Fruit fly (Drosophila melanogaster) whole organism, embryonic: ENCODE results near the gene Ostgamma.
A peak's percentile ranks its signal among the peaks of the same experiment; 100 is the strongest.

Experiments used
- Bgb ChIP-seq: fragments of 200-800 bp; sonication (Bioruptor generic); IDR thresholded peaks from 2 replicates; pipeline ENCODE4 v1.3.6; 2022; ENCODE audit warnings: missing biosample characterization, missing genetic modification characterization; ENCODE audit not compliant: partially characterized antibody
- CG10209 ChIP-seq: fragments of 200-800 bp; sonication (Bioruptor generic); optimal IDR thresholded peaks from 3 replicates; lab custom pipeline; 2017; ENCODE audit warnings: missing biosample characterization, mild to moderate bottlenecking, missing genetic modification characterization, missing genetic modification reagents
- CG10321 ChIP-seq: fragments of 200-800 bp; sonication (Bioruptor generic); IDR thresholded peaks from 2 replicates; pipeline ENCODE4 v1.3.6; 2022; ENCODE audit warnings: missing biosample characterization, missing genetic modification characterization
- CG10543 ChIP-seq: fragments of 200-800 bp; sonication (Bioruptor generic); optimal IDR thresholded peaks from 3 replicates; lab custom pipeline; 2017; ENCODE audit warnings: missing biosample characterization, mild to moderate bottlenecking, missing genetic modification characterization, moderate library complexity
- CG12071 ChIP-seq: fragments of 200-800 bp; sonication (Bioruptor generic); optimal IDR thresholded peaks from 3 replicates; lab custom pipeline; 2018; ENCODE audit warnings: missing biosample characterization, mild to moderate bottlenecking, missing genetic modification characterization
- CG12769 ChIP-seq: fragments of 200-800 bp; sonication (Bioruptor generic); optimal IDR thresholded peaks from 2 replicates; lab custom pipeline; 2019; ENCODE audit warnings: missing biosample characterization, mild to moderate bottlenecking, missing genetic modification characterization, moderate library complexity
- CG13424 ChIP-seq: fragments of 200-800 bp; sonication (Bioruptor generic); optimal IDR thresholded peaks from 2 replicates; lab custom pipeline; 2019; ENCODE audit warnings: missing biosample characterization, mild to moderate bottlenecking, missing genetic modification characterization, moderate library complexity
- CG17186 ChIP-seq: fragments of 200-800 bp; sonication (Bioruptor generic); optimal IDR thresholded peaks from 3 replicates; lab custom pipeline; 2017; ENCODE audit warnings: missing biosample characterization, missing genetic modification reagents, missing genetic modification characterization
- CG18262 ChIP-seq: fragments of 200-800 bp; optimal IDR thresholded peaks from 3 replicates; lab custom pipeline; 2019; ENCODE audit warnings: missing biosample characterization, mild to moderate bottlenecking, missing genetic modification characterization, moderate library complexity
- CG18599 ChIP-seq: fragments of 200-800 bp; sonication (Bioruptor generic); optimal IDR thresholded peaks from 3 replicates; lab custom pipeline; 2017; ENCODE audit warnings: missing biosample characterization, missing genetic modification characterization, mild to moderate bottlenecking, moderate library complexity, missing genetic modification reagents
- CG2116 ChIP-seq: fragments of 200-800 bp; sonication (Bioruptor generic); optimal IDR thresholded peaks from 3 replicates; lab custom pipeline; 2018; ENCODE audit warnings: missing biosample characterization, mild to moderate bottlenecking, missing genetic modification characterization
- CG32767 ChIP-seq: fragments of 200-800 bp; sonication (Bioruptor generic); IDR thresholded peaks from 2 replicates; pipeline ENCODE4 v1.3.6; 2022; ENCODE audit warnings: missing biosample characterization, missing genetic modification characterization
- CG3281 ChIP-seq: fragments of 200-800 bp; sonication (Bioruptor generic); optimal IDR thresholded peaks from 3 replicates; lab custom pipeline; 2017; ENCODE audit warnings: missing biosample characterization, mild to moderate bottlenecking, missing genetic modification characterization
- CG3726 ChIP-seq: fragments of 200-800 bp; sonication (Bioruptor generic); IDR thresholded peaks from 3 replicates; pipeline ENCODE4, ENCODE4 v1.3.6; 2022; ENCODE audit warnings: missing biosample characterization, missing genetic modification characterization
- CG4360 ChIP-seq: fragments of 200-800 bp; sonication (Bioruptor generic); IDR thresholded peaks from 2 replicates; pipeline ENCODE4 v1.3.6; 2022; ENCODE audit warnings: missing biosample characterization, missing genetic modification characterization
- CG4404 ChIP-seq: fragments of 200-800 bp; sonication (Bioruptor generic); IDR thresholded peaks from 2 replicates; pipeline ENCODE4 v1.3.6; 2022; ENCODE audit warnings: missing biosample characterization, missing genetic modification characterization
- CG6765 ChIP-seq: fragments of 200-800 bp; sonication (Bioruptor generic); optimal IDR thresholded peaks from 3 replicates; lab custom pipeline; 2017; ENCODE audit warnings: missing biosample characterization, mild to moderate bottlenecking, missing genetic modification characterization
- CG7372 ChIP-seq: fragments of 200-800 bp; sonication (Bioruptor generic); IDR thresholded peaks from 2 replicates; pipeline ENCODE4 v1.3.6; 2022; ENCODE audit warnings: missing biosample characterization, missing genetic modification characterization
- CG8924 ChIP-seq: fragments of 200-800 bp; optimal IDR thresholded peaks from 3 replicates; lab custom pipeline; 2019; ENCODE audit warnings: missing biosample characterization, mild to moderate bottlenecking, missing genetic modification characterization, moderate library complexity
- CG9437 ChIP-seq: fragments of 200-800 bp; sonication (Bioruptor generic); optimal IDR thresholded peaks from 2 replicates; lab custom pipeline; 2018; ENCODE audit warnings: missing biosample characterization, mild to moderate bottlenecking, missing genetic modification characterization
- CG9727 ChIP-seq: fragments of 200-800 bp; sonication (Bioruptor generic); optimal IDR thresholded peaks from 3 replicates; lab custom pipeline; 2017; ENCODE audit warnings: missing biosample characterization, mild to moderate bottlenecking, missing genetic modification characterization
- D19B ChIP-seq: fragments of 200-800 bp; sonication (Bioruptor generic); optimal IDR thresholded peaks from 2 replicates; lab custom pipeline; 2017; ENCODE audit warnings: missing biosample characterization, mild to moderate bottlenecking, missing genetic modification characterization
- Gsc ChIP-seq: fragments of 200-800 bp; sonication (Bioruptor generic); IDR thresholded peaks from 2 replicates; pipeline ENCODE4 v1.3.6; 2022; ENCODE audit warnings: missing biosample characterization, missing genetic modification characterization
- H2.0 ChIP-seq: fragments of 200-800 bp; sonication (Bioruptor generic); IDR thresholded peaks from 2 replicates; pipeline ENCODE4 v1.3.6; 2022; ENCODE audit warnings: missing biosample characterization, missing genetic modification characterization
- Meics ChIP-seq: fragments of 200-800 bp; sonication (Bioruptor generic); optimal IDR thresholded peaks from 2 replicates; lab custom pipeline; 2017; ENCODE audit warnings: missing biosample characterization, mild to moderate bottlenecking, missing genetic modification characterization
- NC2β ChIP-seq: fragments of 200-800 bp; sonication (Bioruptor generic); optimal IDR thresholded peaks from 2 replicates; lab custom pipeline; 2016; ENCODE audit warnings: missing biosample characterization, missing genetic modification characterization
- NfI ChIP-seq: fragments of 200-800 bp; sonication (Bioruptor generic); optimal IDR thresholded peaks from 3 replicates; lab custom pipeline; 2018; ENCODE audit warnings: missing biosample characterization, mild to moderate bottlenecking, missing genetic modification characterization, moderate library complexity
- Opbp ChIP-seq: fragments of 200-800 bp; sonication (Bioruptor generic); IDR thresholded peaks from 3 replicates; pipeline ENCODE4 v1.3.6; 2022; ENCODE audit warnings: missing biosample characterization, missing genetic modification characterization; ENCODE audit not compliant: partially characterized antibody
- Pdp1 ChIP-seq, 2 experiments: fragments of 200-800 bp; sonication (Bioruptor generic); optimal IDR thresholded peaks; 3 replicates each; lab custom pipeline; 2016; ENCODE audit warnings: missing biosample characterization in 2 of 2, missing genetic modification characterization in 2 of 2, mild to moderate bottlenecking in 1 of 2, moderate library complexity in 1 of 2
- YL-1 ChIP-seq: fragments of 200-800 bp; sonication (Bioruptor generic); optimal IDR thresholded peaks from 3 replicates; lab custom pipeline; 2017; ENCODE audit warnings: missing biosample characterization, mild to moderate bottlenecking, missing genetic modification characterization
- ato ChIP-seq: fragments of 200-800 bp; sonication (Bioruptor generic); IDR thresholded peaks from 2 replicates; pipeline ENCODE4 v1.3.6; 2022; ENCODE audit warnings: missing biosample characterization, missing genetic modification characterization; ENCODE audit not compliant: partially characterized antibody
- crp ChIP-seq, 2 experiments: fragments of 200-800 bp; sonication (Bioruptor generic); optimal IDR thresholded peaks; 2 replicates in 1 of 2; 3 replicates in 1 of 2; lab custom pipeline; 2017; ENCODE audit warnings: missing biosample characterization in 2 of 2, missing genetic modification characterization in 2 of 2, mild to moderate bottlenecking in 1 of 2, moderate library complexity in 1 of 2
- cwo ChIP-seq: fragments of 200-800 bp; sonication (Bioruptor generic); optimal IDR thresholded peaks from 3 replicates; lab custom pipeline; 2017; ENCODE audit warnings: missing biosample characterization, missing genetic modification characterization, mild to moderate bottlenecking, moderate library complexity, missing genetic modification reagents
- dysf ChIP-seq: fragments of 200-800 bp; sonication (Bioruptor generic); IDR thresholded peaks from 3 replicates; pipeline ENCODE4 v1.3.6; 2022; ENCODE audit warnings: missing biosample characterization, missing genetic modification characterization
- gce ChIP-seq: fragments of 200-800 bp; sonication (Bioruptor generic); IDR thresholded peaks from 3 replicates; pipeline ENCODE4 v1.3.6; 2022; ENCODE audit warnings: missing biosample characterization, missing genetic modification characterization
- gcm ChIP-seq: fragments of 200-800 bp; sonication (Bioruptor generic); optimal IDR thresholded peaks from 2 replicates; lab custom pipeline; 2019; ENCODE audit warnings: missing biosample characterization, mild to moderate bottlenecking, missing genetic modification characterization, moderate library complexity
- gfzf ChIP-seq: fragments of 200-800 bp; sonication (Bioruptor generic); optimal IDR thresholded peaks from 2 replicates; lab custom pipeline; 2016; ENCODE audit warnings: missing biosample characterization, mild to moderate bottlenecking, missing genetic modification characterization, moderate library complexity
- grau ChIP-seq: fragments of 200-800 bp; optimal IDR thresholded peaks from 3 replicates; lab custom pipeline; 2019; ENCODE audit warnings: missing biosample characterization, mild to moderate bottlenecking, missing genetic modification characterization, moderate library complexity
- inv ChIP-seq: fragments of 200-800 bp; sonication (Bioruptor generic); IDR thresholded peaks from 2 replicates; pipeline ENCODE4 v1.3.6; 2022; ENCODE audit warnings: missing biosample characterization, missing genetic modification characterization; ENCODE audit not compliant: partially characterized antibody
- ken ChIP-seq: fragments of 200-800 bp; sonication (Bioruptor generic); IDR thresholded peaks from 3 replicates; pipeline ENCODE4 v1.3.6; 2022; ENCODE audit warnings: missing biosample characterization, missing genetic modification characterization
- kni ChIP-seq: fragments of 200-800 bp; sonication (Bioruptor generic); optimal IDR thresholded peaks from 3 replicates; lab custom pipeline; 2017; ENCODE audit warnings: mild to moderate bottlenecking, missing biosample characterization, missing genetic modification reagents, missing genetic modification characterization
- lbe ChIP-seq: fragments of 200-800 bp; sonication (Bioruptor generic); optimal IDR thresholded peaks from 2 replicates; lab custom pipeline; 2016; ENCODE audit warnings: missing biosample characterization, mild to moderate bottlenecking, missing genetic modification characterization
- mam ChIP-seq: fragments of 200-800 bp; sonication (Bioruptor generic); optimal IDR thresholded peaks from 3 replicates; lab custom pipeline; 2016; ENCODE audit warnings: missing biosample characterization, missing genetic modification characterization
- odd ChIP-seq: fragments of 200-800 bp; sonication (Bioruptor generic); optimal IDR thresholded peaks from 2 replicates; lab custom pipeline; 2017; ENCODE audit warnings: missing biosample characterization, mild to moderate bottlenecking, missing genetic modification characterization
- pb ChIP-seq: fragments of 200-800 bp; sonication (Bioruptor generic); optimal IDR thresholded peaks from 3 replicates; lab custom pipeline; 2016; ENCODE audit warnings: missing biosample characterization, missing genetic modification characterization
- peb ChIP-seq: fragments of 200-800 bp; sonication (Bioruptor generic); IDR thresholded peaks from 2 replicates; pipeline ENCODE4 v1.3.6; 2022; ENCODE audit warnings: missing biosample characterization, missing genetic modification characterization
- sd ChIP-seq: fragments of 200-800 bp; sonication (Bioruptor generic); optimal IDR thresholded peaks from 3 replicates; lab custom pipeline; 2018; ENCODE audit warnings: missing biosample characterization, mild to moderate bottlenecking, missing genetic modification characterization, moderate library complexity
- sim ChIP-seq: fragments of 200-800 bp; sonication (Bioruptor generic); IDR thresholded peaks from 2 replicates; pipeline ENCODE4 v1.3.6; 2022; ENCODE audit warnings: missing biosample characterization, missing genetic modification characterization
- zen ChIP-seq: fragments of 200-800 bp; sonication (Bioruptor generic); optimal IDR thresholded peaks from 3 replicates; lab custom pipeline; 2018; ENCODE audit warnings: missing biosample characterization, mild to moderate bottlenecking, missing genetic modification characterization, moderate library complexity

Ostgamma gene

DNA sequence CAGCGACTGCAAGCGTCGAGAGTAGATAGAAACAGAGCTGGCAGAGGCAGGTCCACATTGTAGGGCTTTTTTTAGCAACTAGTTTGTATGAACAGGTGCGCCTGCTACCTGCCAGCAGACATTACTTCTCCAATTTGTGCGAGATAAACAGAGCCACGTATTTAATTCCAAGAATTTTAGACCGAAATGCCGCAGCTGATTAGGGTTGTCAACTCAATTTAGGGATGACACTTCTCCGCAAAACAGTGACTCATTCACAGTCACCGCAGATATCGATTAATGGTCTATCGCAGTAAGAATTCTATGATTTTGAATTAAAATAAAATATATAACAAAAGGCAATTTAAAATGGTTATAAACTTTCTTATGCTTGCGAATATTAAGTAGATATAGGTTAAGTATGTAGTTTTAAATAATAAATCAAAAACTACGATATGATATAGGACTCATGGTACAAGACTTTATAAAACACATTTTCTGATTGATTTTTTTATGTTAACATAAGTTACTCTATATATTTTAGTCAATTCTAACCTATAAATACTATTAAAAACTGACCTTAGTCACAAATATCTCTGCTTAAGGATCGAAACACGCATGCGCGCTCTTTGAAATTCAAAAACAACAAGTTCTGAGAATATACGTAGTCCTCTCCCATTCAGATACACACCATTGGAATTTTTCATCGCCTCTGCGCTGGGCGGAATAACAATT, 5.1 kb downstream of the Ostgamma start, which contains the start of the genes wol and Scgalpha (continued):
- no peak for TF ChIP-seq NfI (GFP tag; lab: Kevin White, UChicago)
- no peak for TF ChIP-seq H2.0 (GFP tag; lab: Robert Waterston, UW)
- no peak for TF ChIP-seq CG12769 (tag; lab: Kevin White, UChicago)
- TF ChIP-seq sd: peak; percentile 97
- TF ChIP-seq CG10209 (GFP tag; lab: Kevin White, UChicago): no peak
- TF ChIP-seq gce (GFP tag; lab: Robert Waterston, UW): no peak
- no peak for TF ChIP-seq pb
- TF ChIP-seq CG17186 (GFP tag; lab: Kevin White, UChicago): no peak
- TF ChIP-seq odd (GFP tag; lab: Kevin White, UChicago): no peak
- no peak for TF ChIP-seq dysf
- TF ChIP-seq Gsc (GFP tag; lab: Robert Waterston, UW): no peak
- no peak for TF ChIP-seq D19B (GFP tag; lab: Kevin White, UChicago)
- no peak for TF ChIP-seq CG6765
- peak; percentile 57 for TF ChIP-seq CG2116 (GFP tag; lab: Kevin White, UChicago)
- TF ChIP-seq CG9727: no peak
- peak; percentile 41 for TF ChIP-seq YL-1 (GFP tag; lab: Kevin White, UChicago)
- TF ChIP-seq Bgb (GFP tag; lab: Robert Waterston, UW): peak; percentile 74
- no peak for TF ChIP-seq peb
- TF ChIP-seq NC2β (GFP tag; lab: Kevin White, UChicago): no peak
- peak; percentile 76 for TF ChIP-seq Opbp (GFP tag; lab: Robert Waterston, UW)
- TF ChIP-seq inv: peak; percentile 51
- TF ChIP-seq CG10321 (GFP tag; lab: Robert Waterston, UW): no peak
- no peak for TF ChIP-seq sim (GFP tag; lab: Robert Waterston, UW)
- no peak for TF ChIP-seq cwo (GFP tag; lab: Kevin White, UChicago)
- TF ChIP-seq CG3281 (GFP tag; lab: Kevin White, UChicago): no peak
- TF ChIP-seq kni: no peak
- peak; percentile 9; the same call in 1 of the 2 replicates for TF ChIP-seq ato (GFP tag; lab: Robert Waterston, UW)
- TF ChIP-seq CG18262: no peak
- TF ChIP-seq CG8924 (tag; lab: Kevin White, UChicago): peak; percentile 13
- no peak for TF ChIP-seq CG9437 (GFP tag; lab: Kevin White, UChicago)
- TF ChIP-seq CG32767: no peak
- TF ChIP-seq gcm (GFP tag; lab: Kevin White, UChicago): no peak
- peak in 1 of 2 experiments; percentile 76 for TF ChIP-seq crp (GFP tag; optimal IDR thresholded peaks at IDR 0.05; lab: Kevin White, UChicago)
- peak; percentile 16 for TF ChIP-seq CG10543 (GFP tag; lab: Kevin White, UChicago)
- 0 out of 2 replicates have a peak, but pooled peaks have one; percentile 8 for TF ChIP-seq CG4360 (GFP tag; lab: Robert Waterston, UW)
- no peak for TF ChIP-seq CG18599 (GFP tag; lab: Kevin White, UChicago)
- TF ChIP-seq Meics (GFP tag; lab: Kevin White, UChicago): no peak
- no peak for TF ChIP-seq CG7372 (GFP tag; lab: Robert Waterston, UW)
- no peak for TF ChIP-seq lbe (GFP tag; lab: Kevin White, UChicago)
- TF ChIP-seq CG12071: no peak
- no peak for TF ChIP-seq Pdp1 (GFP tag; optimal IDR thresholded peaks at IDR 0.05; lab: Kevin White, UChicago)
- no peak for TF ChIP-seq mam (GFP tag; lab: Kevin White, UChicago)
- no peak for TF ChIP-seq CG13424 (tag; lab: Kevin White, UChicago)
- no peak for TF ChIP-seq CG3726 (GFP tag; lab: Robert Waterston, UW)
- peak; percentile 26 for TF ChIP-seq grau (tag; lab: Kevin White, UChicago)
- TF ChIP-seq gfzf (GFP tag; lab: Kevin White, UChicago): no peak
- TF ChIP-seq CG4404 (GFP tag; lab: Robert Waterston, UW): no peak
- peak; percentile 30 for TF ChIP-seq zen
- no peak for TF ChIP-seq ken (GFP tag; lab: Robert Waterston, UW)
